Fruit fly (Drosophila melanogaster) whole organism, prepupa: ENCODE results near the gene CG32815.
A peak's percentile ranks its signal among the peaks of the same experiment; 100 is the strongest.

Source experiments
- CG10631 ChIP-seq: fragments of 200-800 bp; sonication (Bioruptor generic); optimal IDR thresholded peaks from 2 replicates; lab custom pipeline; 2016; ENCODE audit warnings: missing biosample characterization, missing genetic modification characterization
- CG10669 ChIP-seq: fragments of 200-800 bp; sonication (Bioruptor generic); optimal IDR thresholded peaks from 3 replicates; lab custom pipeline; 2018; ENCODE audit warnings: missing biosample characterization, mild to moderate bottlenecking, missing genetic modification characterization, moderate library complexity
- CG11294 ChIP-seq: fragments of 200-800 bp; sonication (Bioruptor generic); IDR thresholded peaks from 2 replicates; pipeline ENCODE4 v1.3.6; 2022; ENCODE audit warnings: missing biosample characterization, missing genetic modification characterization
- CG11762 ChIP-seq: fragments of 200-800 bp; sonication (Bioruptor generic); optimal IDR thresholded peaks from 3 replicates; lab custom pipeline; 2016; ENCODE audit warnings: missing biosample characterization, missing genetic modification characterization; ENCODE audit not compliant: insufficient read depth
- CG11902 ChIP-seq: fragments of 200-800 bp; sonication (Bioruptor generic); optimal IDR thresholded peaks from 3 replicates; lab custom pipeline; 2016; ENCODE audit warnings: missing biosample characterization, missing genetic modification characterization
- CG1621 ChIP-seq: fragments of 200-800 bp; sonication (Bioruptor generic); optimal IDR thresholded peaks from 3 replicates; lab custom pipeline; 2018; ENCODE audit warnings: missing biosample characterization, mild to moderate bottlenecking, missing genetic modification characterization
- CG16779 ChIP-seq: fragments of 200-800 bp; sonication (Bioruptor generic); optimal IDR thresholded peaks from 3 replicates; lab custom pipeline; 2017; ENCODE audit warnings: missing biosample characterization, mild to moderate bottlenecking, missing genetic modification characterization
- CG3032 ChIP-seq: fragments of 200-800 bp; optimal IDR thresholded peaks from 2 replicates; lab custom pipeline; 2019; ENCODE audit warnings: missing biosample characterization, mild to moderate bottlenecking, missing genetic modification characterization, moderate library complexity
- CG34406 ChIP-seq: fragments of 200-800 bp; sonication (Bioruptor generic); optimal IDR thresholded peaks from 3 replicates; lab custom pipeline; 2016; ENCODE audit warnings: missing biosample characterization, missing genetic modification characterization
- CG3919 ChIP-seq: fragments of 200-800 bp; sonication (Bioruptor generic); optimal IDR thresholded peaks from 3 replicates; lab custom pipeline; 2016; ENCODE audit warnings: missing biosample characterization, missing genetic modification characterization
- CG6163 ChIP-seq: fragments of 200-800 bp; sonication (Bioruptor generic); IDR thresholded peaks from 3 replicates; pipeline ENCODE4 v1.3.6; 2022; ENCODE audit warnings: missing biosample characterization, missing genetic modification characterization
- CG6276 ChIP-seq: fragments of 200-800 bp; sonication (Bioruptor generic); optimal IDR thresholded peaks from 2 replicates; lab custom pipeline; 2017; ENCODE audit warnings: missing biosample characterization, mild to moderate bottlenecking, missing genetic modification characterization
- CG6792 ChIP-seq: fragments of 200-800 bp; sonication (Bioruptor generic); optimal IDR thresholded peaks from 3 replicates; lab custom pipeline; 2016; ENCODE audit warnings: missing biosample characterization, missing genetic modification characterization
- CG6808 ChIP-seq: fragments of 200-800 bp; sonication (Bioruptor generic); optimal IDR thresholded peaks from 3 replicates; lab custom pipeline; 2017; ENCODE audit warnings: missing biosample characterization, missing genetic modification characterization, mild to moderate bottlenecking, moderate library complexity, missing genetic modification reagents
- CG6854 ChIP-seq: fragments of 200-800 bp; sonication (Bioruptor generic); optimal IDR thresholded peaks from 2 replicates; lab custom pipeline; 2017; ENCODE audit warnings: missing biosample characterization, mild to moderate bottlenecking, missing genetic modification characterization
- CG7368 ChIP-seq: fragments of 200-800 bp; sonication (Bioruptor generic); optimal IDR thresholded peaks from 3 replicates; lab custom pipeline; 2016; ENCODE audit warnings: missing biosample characterization, missing genetic modification characterization
- CG8119 ChIP-seq: fragments of 200-800 bp; sonication (Bioruptor generic); IDR thresholded peaks from 3 replicates; pipeline ENCODE4 v1.3.6; 2022; ENCODE audit warnings: missing biosample characterization, missing genetic modification characterization
- CG8632 ChIP-seq: fragments of 200-800 bp; sonication (Bioruptor generic); optimal IDR thresholded peaks from 3 replicates; lab custom pipeline; 2016; ENCODE audit warnings: missing biosample characterization, missing genetic modification characterization
- Eip75B ChIP-seq: fragments of 200-800 bp; sonication (Bioruptor generic); optimal IDR thresholded peaks from 3 replicates; lab custom pipeline; 2016; ENCODE audit warnings: missing biosample characterization, missing genetic modification characterization
- Eip78C ChIP-seq: fragments of 200-800 bp; sonication (Bioruptor generic); peaks from one replicate; lab custom pipeline; 2016; ENCODE audit warnings: missing biosample characterization, missing genetic modification characterization
- Eip93F ChIP-seq: fragments of 200-800 bp; sonication (Bioruptor generic); optimal IDR thresholded peaks from 2 replicates; lab custom pipeline; 2016; ENCODE audit warnings: missing biosample characterization, mild to moderate bottlenecking, missing genetic modification characterization
- Ets21C ChIP-seq: fragments of 200-800 bp; sonication (Bioruptor generic); optimal IDR thresholded peaks from 3 replicates; lab custom pipeline; 2016; ENCODE audit warnings: missing biosample characterization, missing genetic modification characterization
- Ets96B ChIP-seq: fragments of 200-800 bp; optimal IDR thresholded peaks from 2 replicates; lab custom pipeline; 2019; ENCODE audit warnings: missing biosample characterization, mild to moderate bottlenecking, missing genetic modification characterization, moderate library complexity
- Gug ChIP-seq: fragments of 200-800 bp; sonication (Bioruptor generic); IDR thresholded peaks from 2 replicates; pipeline ENCODE4 v1.3.6; 2022; ENCODE audit warnings: missing biosample characterization, missing genetic modification characterization
- Hr38 ChIP-seq: sonication (Bioruptor generic); optimal IDR thresholded peaks from 2 replicates; lab custom pipeline; 2016; ENCODE audit warnings: missing biosample characterization, missing genetic modification characterization
- Hr39 ChIP-seq: fragments of 200-800 bp; sonication (Bioruptor generic); optimal IDR thresholded peaks from 2 replicates; lab custom pipeline; 2016; ENCODE audit warnings: missing biosample characterization, missing genetic modification characterization
- Lpt ChIP-seq: fragments of 200-800 bp; sonication (Bioruptor generic); optimal IDR thresholded peaks from 3 replicates; lab custom pipeline; 2016; ENCODE audit warnings: missing biosample characterization, missing genetic modification characterization
- Sox102F ChIP-seq: fragments of 200-800 bp; sonication (Bioruptor generic); optimal IDR thresholded peaks from 2 replicates; lab custom pipeline; 2016; ENCODE audit warnings: missing biosample characterization, mild to moderate bottlenecking, missing genetic modification characterization
- achi ChIP-seq: fragments of 200-800 bp; sonication (Bioruptor generic); optimal IDR thresholded peaks from 3 replicates; lab custom pipeline; 2016; ENCODE audit warnings: missing biosample characterization, missing genetic modification characterization
- cyc ChIP-seq: fragments of 200-800 bp; sonication (Bioruptor generic); optimal IDR thresholded peaks from 3 replicates; lab custom pipeline; 2016; ENCODE audit warnings: missing biosample characterization, missing genetic modification characterization
- dac ChIP-seq: fragments of 200-800 bp; sonication (Bioruptor generic); optimal IDR thresholded peaks from 2 replicates; lab custom pipeline; 2017; ENCODE audit warnings: missing biosample characterization, mild to moderate bottlenecking, missing genetic modification characterization
- dsx ChIP-seq: fragments of 200-800 bp; optimal IDR thresholded peaks from 3 replicates; lab custom pipeline; 2019; ENCODE audit warnings: missing biosample characterization, mild to moderate bottlenecking, missing genetic modification characterization, moderate library complexity; ENCODE audit not compliant: poor library complexity, severe bottlenecking
- eg ChIP-seq: fragments of 200-800 bp; sonication (Bioruptor generic); IDR thresholded peaks from 3 replicates; pipeline ENCODE4 v1.3.6; 2022; ENCODE audit warnings: missing biosample characterization, missing genetic modification characterization
- fd59A ChIP-seq: fragments of 200-800 bp; sonication (Bioruptor generic); optimal IDR thresholded peaks from 2 replicates; lab custom pipeline; 2017; ENCODE audit warnings: missing biosample characterization, mild to moderate bottlenecking, missing genetic modification characterization, missing genetic modification reagents
- fd85E ChIP-seq: fragments of 200-800 bp; sonication (Bioruptor generic); optimal IDR thresholded peaks from 3 replicates; lab custom pipeline; 2016; ENCODE audit warnings: missing biosample characterization, missing genetic modification characterization
- fkh ChIP-seq: fragments of 200-800 bp; sonication (Bioruptor generic); optimal IDR thresholded peaks from 3 replicates; lab custom pipeline; 2017; ENCODE audit warnings: missing biosample characterization, mild to moderate bottlenecking, missing genetic modification characterization, moderate library complexity
- lz ChIP-seq: fragments of 200-800 bp; sonication (Bioruptor generic); optimal IDR thresholded peaks from 3 replicates; lab custom pipeline; 2016; ENCODE audit warnings: missing biosample characterization, missing genetic modification characterization
- net ChIP-seq: fragments of 200-800 bp; sonication (Bioruptor generic); optimal IDR thresholded peaks from 3 replicates; lab custom pipeline; 2016; ENCODE audit warnings: missing biosample characterization, missing genetic modification characterization
- ss ChIP-seq, 2 experiments: fragments of 200-800 bp; sonication (Bioruptor generic); optimal IDR thresholded peaks; 2 replicates in 1 of 2; 3 replicates in 1 of 2; lab custom pipeline; 2017 to 2018; ENCODE audit warnings: mild to moderate bottlenecking in 2 of 2, missing biosample characterization in 2 of 2, missing genetic modification characterization in 2 of 2, moderate library complexity in 1 of 2
- svp ChIP-seq: fragments of 200-800 bp; sonication (Bioruptor generic); peaks from one replicate; lab custom pipeline; 2016; ENCODE audit warnings: missing biosample characterization, missing genetic modification characterization
- topi ChIP-seq: fragments of 200-800 bp; sonication (Bioruptor generic); optimal IDR thresholded peaks from 3 replicates; lab custom pipeline; 2016; ENCODE audit warnings: missing biosample characterization, missing genetic modification characterization
- vri ChIP-seq: fragments of 200-800 bp; sonication (Bioruptor generic); optimal IDR thresholded peaks from 3 replicates; lab custom pipeline; 2016; ENCODE audit warnings: missing biosample characterization, mild to moderate bottlenecking, missing genetic modification characterization

The CG32815 gene

dm6 chrX:932166-932565, at the start of gene CG32815, which contains the start of gene CG3706:
Gene CG32815 (plus strand): TSS chrX:932466.
Gene CG3706 (minus strand): TSS chrX:932475.
- TF ChIP-seq CG10631 (GFP tag; lab: Kevin White, UChicago) = no peak
- no peak for TF ChIP-seq fd59A (GFP tag; lab: Kevin White, UChicago)
- TF ChIP-seq Lpt (GFP tag; lab: Kevin White, UChicago) = no peak
- TF ChIP-seq CG3032 = no peak
- TF ChIP-seq Ets21C (GFP tag; lab: Kevin White, UChicago) = no peak
- no peak for TF ChIP-seq Gug (GFP tag; lab: Robert Waterston, UW)
- no peak for TF ChIP-seq dac (GFP tag; lab: Kevin White, UChicago)
- TF ChIP-seq CG11762 (GFP tag; lab: Kevin White, UChicago) = no peak
- TF ChIP-seq CG6808 (GFP tag; lab: Kevin White, UChicago) = no peak
- no peak for TF ChIP-seq CG6792 (GFP tag; lab: Kevin White, UChicago)
- TF ChIP-seq Eip93F = no peak
- no peak for TF ChIP-seq fd85E (GFP tag; lab: Kevin White, UChicago)
- no peak for TF ChIP-seq lz
- TF ChIP-seq vri = no peak
- TF ChIP-seq eg = no peak
- no peak for TF ChIP-seq Hr39 (GFP tag; lab: Kevin White, UChicago)
- no peak for TF ChIP-seq dsx (GFP tag; lab: Kevin White, UChicago)
- TF ChIP-seq svp (GFP tag; lab: Kevin White, UChicago) = no peak

DNA sequence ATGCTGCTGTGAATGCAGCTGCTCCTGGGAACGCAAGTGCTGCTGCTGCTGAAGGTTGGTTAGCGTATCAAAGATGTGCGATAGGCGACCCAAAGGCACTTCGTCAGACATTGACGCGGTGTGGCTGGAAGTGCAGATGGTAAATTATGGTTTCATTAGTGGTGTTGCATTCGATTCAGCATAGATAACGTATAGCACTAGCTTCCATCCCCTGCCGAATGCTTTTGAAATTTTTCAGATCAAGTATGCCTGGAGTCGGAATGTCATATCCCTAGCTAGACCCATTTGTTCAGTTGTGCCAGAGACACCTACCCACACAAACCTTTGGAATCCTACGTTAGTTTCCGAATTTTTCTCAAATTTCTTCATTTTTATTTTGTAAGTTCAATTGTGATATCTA, 38.1 kb upstream of the CG32815 start, which contains the start of gene CG11663:
Gene CG11663 (plus strand): TSS at position 301 of the 400 bp plus-strand sequence.
- no peak for TF ChIP-seq CG10631 (GFP tag; lab: Kevin White, UChicago)
- no peak for TF ChIP-seq CG6163 (GFP tag; lab: Robert Waterston, UW)
- no peak for TF ChIP-seq CG34406 (GFP tag; lab: Kevin White, UChicago)
- no peak for TF ChIP-seq Ets21C (GFP tag; lab: Kevin White, UChicago)
- TF ChIP-seq dac (GFP tag; lab: Kevin White, UChicago) = no peak
- TF ChIP-seq CG8632 (GFP tag; lab: Kevin White, UChicago) = no peak
- TF ChIP-seq Sox102F = no peak
- no peak for TF ChIP-seq topi (GFP tag; lab: Kevin White, UChicago)
- no peak for TF ChIP-seq cyc (GFP tag; lab: Kevin White, UChicago)
- TF ChIP-seq achi (GFP tag; lab: Kevin White, UChicago) = no peak
- no peak for TF ChIP-seq Eip93F
- no peak for TF ChIP-seq fd59A (GFP tag; lab: Kevin White, UChicago)
- no peak for TF ChIP-seq CG11902 (GFP tag; lab: Kevin White, UChicago)
- TF ChIP-seq CG6854 (GFP tag; lab: Kevin White, UChicago) = no peak
- TF ChIP-seq eg = no peak
- no peak for TF ChIP-seq CG1621 (tag; lab: Kevin White, UChicago)
- no peak for TF ChIP-seq lz
- TF ChIP-seq Gug (GFP tag; lab: Robert Waterston, UW) = no peak

DNA sequence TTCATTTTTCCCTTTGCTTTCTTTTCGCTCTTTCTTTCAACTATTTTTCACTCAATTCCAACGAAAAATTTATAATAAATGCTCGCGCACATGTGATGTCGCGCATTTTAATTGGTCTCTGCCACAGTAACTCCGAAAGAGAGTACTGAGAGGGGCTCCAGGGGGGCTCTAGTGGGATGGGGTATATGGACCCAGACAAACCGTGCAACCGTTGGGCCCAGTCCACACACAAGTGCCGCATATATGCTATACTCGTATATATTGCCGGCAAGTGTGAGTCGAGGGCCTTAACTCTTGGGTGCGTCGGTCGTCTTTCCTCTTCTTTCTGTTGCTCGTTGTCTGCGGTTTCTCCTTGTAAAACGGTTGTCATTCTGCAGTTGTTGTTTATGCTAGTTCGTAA, 33.9 kb upstream of the CG32815 start:
- TF ChIP-seq CG7368 (peak; percentile 29), fkh (no peak), CG10631 (GFP tag; lab: Kevin White, UChicago) (no peak), CG6163 (GFP tag; lab: Robert Waterston, UW) (peak; percentile 63; the same call in 2 of the 3 replicates), CG6276 (GFP tag; lab: Kevin White, UChicago) (no peak), CG1621 (tag; lab: Kevin White, UChicago) (peak; percentile 2), CG16779 (tag; lab: Kevin White, UChicago) (no peak), dsx (GFP tag; lab: Kevin White, UChicago) (peak; percentile 11), Eip75B (GFP tag; lab: Kevin White, UChicago) (peak; percentile 13), CG11902 (GFP tag; lab: Kevin White, UChicago) (no peak), CG3919 (peak; percentile 18), CG11762 (GFP tag; lab: Kevin White, UChicago) (no peak), net (GFP tag; lab: Kevin White, UChicago) (peak; percentile 37), Hr38 (GFP tag; lab: Kevin White, UChicago) (no peak), Eip78C (peak; percentile 55), Hr39 (GFP tag; lab: Kevin White, UChicago) (no peak), CG10669 (GFP tag; lab: Kevin White, UChicago) (peak; percentile 17), ss (GFP tag; optimal IDR thresholded peaks at IDR 0.05; lab: Kevin White, UChicago) (peak; percentile 14 to 25), CG11294 (GFP tag; lab: Robert Waterston, UW) (no peak), CG8119 (GFP tag; lab: Robert Waterston, UW) (no peak), CG6792 (GFP tag; lab: Kevin White, UChicago) (peak; percentile 21), Ets96B (tag; lab: Kevin White, UChicago) (peak; percentile 12), cyc (GFP tag; lab: Kevin White, UChicago) (no peak), CG8632 (GFP tag; lab: Kevin White, UChicago) (no peak), topi (GFP tag; lab: Kevin White, UChicago) (no peak), CG3032 (peak; percentile 11), Sox102F (no peak)
